Fruit fly (Drosophila melanogaster) whole organism, embryonic: Measurements from ENCODE around the gene CG31680.

Experiments
- Atf6 ChIP-seq: fragments of 200-800 bp; sonication (Bioruptor generic); IDR thresholded peaks from 2 replicates; pipeline ENCODE4 v1.3.6; 2022; ENCODE audit warnings: missing biosample characterization, missing genetic modification characterization
- CG10565 ChIP-seq: fragments of 200-800 bp; sonication (Bioruptor generic); optimal IDR thresholded peaks from 3 replicates; lab custom pipeline; 2016; ENCODE audit warnings: missing biosample characterization, mild to moderate bottlenecking, missing genetic modification characterization
- CG12155 ChIP-seq: fragments of 200-800 bp; sonication (Bioruptor generic); optimal IDR thresholded peaks from 3 replicates; lab custom pipeline; 2016; ENCODE audit warnings: missing biosample characterization, missing genetic modification characterization
- CG12769 ChIP-seq: fragments of 200-800 bp; sonication (Bioruptor generic); optimal IDR thresholded peaks from 2 replicates; lab custom pipeline; 2019; ENCODE audit warnings: missing biosample characterization, mild to moderate bottlenecking, missing genetic modification characterization, moderate library complexity
- CG12942 ChIP-seq: fragments of 200-800 bp; sonication (Bioruptor generic); optimal IDR thresholded peaks from 3 replicates; lab custom pipeline; 2016; ENCODE audit warnings: missing biosample characterization, missing genetic modification characterization
- CG15514 ChIP-seq: fragments of 200-800 bp; sonication (Bioruptor generic); optimal IDR thresholded peaks from 3 replicates; lab custom pipeline; 2017; ENCODE audit warnings: missing biosample characterization, missing genetic modification characterization, mild to moderate bottlenecking, moderate library complexity, missing genetic modification reagents
- CG1603 ChIP-seq: fragments of 200-800 bp; sonication (Bioruptor generic); optimal IDR thresholded peaks from 2 replicates; lab custom pipeline; 2019; ENCODE audit warnings: missing biosample characterization, mild to moderate bottlenecking, missing genetic modification characterization, moderate library complexity
- CG1832 ChIP-seq: fragments of 200-800 bp; sonication (Bioruptor generic); optimal IDR thresholded peaks from 2 replicates; lab custom pipeline; 2017; ENCODE audit warnings: missing biosample characterization, mild to moderate bottlenecking, missing genetic modification characterization, inconsistent platforms
- CG2120 ChIP-seq: fragments of 200-800 bp; sonication (Bioruptor generic); optimal IDR thresholded peaks from 3 replicates; lab custom pipeline; 2016; ENCODE audit warnings: missing biosample characterization, missing genetic modification characterization
- CG2875 ChIP-seq: fragments of 200-800 bp; sonication (Bioruptor generic); optimal IDR thresholded peaks from 2 replicates; lab custom pipeline; 2017; ENCODE audit warnings: missing biosample characterization, mild to moderate bottlenecking, missing genetic modification characterization, missing genetic modification reagents
- CG30431 ChIP-seq: fragments of 200-800 bp; sonication (Bioruptor generic); optimal IDR thresholded peaks from 2 replicates; lab custom pipeline; 2017; ENCODE audit warnings: missing biosample characterization, missing genetic modification characterization
- CG3065 ChIP-seq: fragments of 200-800 bp; sonication (Bioruptor generic); optimal IDR thresholded peaks from 2 replicates; lab custom pipeline; 2016; ENCODE audit warnings: missing biosample characterization, missing genetic modification characterization
- CG32772 ChIP-seq: fragments of 200-800 bp; sonication (Bioruptor generic); IDR thresholded peaks from 2 replicates; pipeline ENCODE4 v1.3.6; 2022; ENCODE audit warnings: missing biosample characterization, missing genetic modification characterization
- CG34376 ChIP-seq: fragments of 200-800 bp; sonication (Bioruptor generic); optimal IDR thresholded peaks from 2 replicates; lab custom pipeline; 2018; ENCODE audit warnings: missing biosample characterization, mild to moderate bottlenecking, missing genetic modification characterization
- CG3995 ChIP-seq: fragments of 200-800 bp; sonication (Bioruptor generic); optimal IDR thresholded peaks from 3 replicates; lab custom pipeline; 2016; ENCODE audit warnings: missing biosample characterization, missing genetic modification characterization
- CG4328 ChIP-seq: fragments of 200-800 bp; sonication (Bioruptor generic); optimal IDR thresholded peaks from 3 replicates; lab custom pipeline; 2017; ENCODE audit warnings: missing biosample characterization, missing genetic modification reagents, missing genetic modification characterization
- CG4730 ChIP-seq: fragments of 200-800 bp; sonication (Bioruptor generic); IDR thresholded peaks from 2 replicates; pipeline ENCODE4 v1.3.6; 2022; ENCODE audit warnings: missing biosample characterization, missing genetic modification characterization
- CG7357 ChIP-seq: fragments of 200-800 bp; sonication (Bioruptor generic); IDR thresholded peaks from 3 replicates; pipeline ENCODE4 v1.3.6; 2022; ENCODE audit warnings: missing biosample characterization, missing genetic modification characterization
- CoRest ChIP-seq: fragments of 200-800 bp; sonication (Bioruptor generic); optimal IDR thresholded peaks from 3 replicates; lab custom pipeline; 2018; ENCODE audit warnings: missing biosample characterization, mild to moderate bottlenecking, missing genetic modification characterization, moderate library complexity
- CrebB ChIP-seq: fragments of 200-800 bp; sonication (Bioruptor generic); optimal IDR thresholded peaks from 3 replicates; lab custom pipeline; 2018; ENCODE audit warnings: missing biosample characterization, mild to moderate bottlenecking, missing genetic modification characterization
- Dp ChIP-seq: fragments of 200-800 bp; sonication (Bioruptor generic); optimal IDR thresholded peaks from 2 replicates; lab custom pipeline; 2018; ENCODE audit warnings: missing biosample characterization, mild to moderate bottlenecking, missing genetic modification characterization, moderate library complexity
- Fer2 ChIP-seq: fragments of 200-800 bp; sonication (Bioruptor generic); optimal IDR thresholded peaks from 2 replicates; lab custom pipeline; 2018; ENCODE audit warnings: missing biosample characterization, mild to moderate bottlenecking, missing genetic modification characterization, moderate library complexity
- GATAe ChIP-seq: fragments of 200-800 bp; sonication (Bioruptor generic); conservative IDR thresholded peaks from 2 replicates; pipeline ENCODE4 v1.3.6; 2022; ENCODE audit warnings: missing biosample characterization, missing genetic modification characterization
- Gsc ChIP-seq: fragments of 200-800 bp; sonication (Bioruptor generic); IDR thresholded peaks from 2 replicates; pipeline ENCODE4 v1.3.6; 2022; ENCODE audit warnings: missing biosample characterization, missing genetic modification characterization
- Med ChIP-seq: fragments of 200-800 bp; sonication (Bioruptor generic); peaks from one replicate; lab custom pipeline; 2016; ENCODE audit warnings: missing biosample characterization, missing genetic modification characterization, mild to moderate bottlenecking, inconsistent platforms, moderate library complexity
- TFAM ChIP-seq: fragments of 200-800 bp; sonication (Bioruptor generic); optimal IDR thresholded peaks from 2 replicates; lab custom pipeline; 2017; ENCODE audit warnings: missing biosample characterization, missing genetic modification characterization, inconsistent platforms
- Tbp ChIP-seq: fragments of >200 bp; optimal IDR thresholded peaks from 2 replicates; lab custom pipeline; 2018; ENCODE audit warnings: missing biosample characterization, missing genetic modification characterization
- YL-1 ChIP-seq: fragments of 200-800 bp; sonication (Bioruptor generic); optimal IDR thresholded peaks from 3 replicates; lab custom pipeline; 2017; ENCODE audit warnings: missing biosample characterization, mild to moderate bottlenecking, missing genetic modification characterization
- al ChIP-seq: fragments of 200-800 bp; sonication (Bioruptor generic); IDR thresholded peaks from 2 replicates; pipeline ENCODE4 v1.3.6; 2022; ENCODE audit warnings: missing biosample characterization, missing genetic modification characterization
- bcd ChIP-seq: fragments of 200-800 bp; sonication (Bioruptor generic); optimal IDR thresholded peaks from 2 replicates; lab custom pipeline; 2017; ENCODE audit warnings: missing biosample characterization, mild to moderate bottlenecking, missing genetic modification characterization
- bigmax ChIP-seq: fragments of 200-800 bp; sonication (Bioruptor generic); optimal IDR thresholded peaks from 2 replicates; lab custom pipeline; 2018; ENCODE audit warnings: missing biosample characterization, mild to moderate bottlenecking, missing genetic modification characterization
- bsh ChIP-seq, 2 experiments: fragments of 200-800 bp; sonication (Bioruptor generic); optimal IDR thresholded peaks; 2 replicates each; lab custom pipeline; 2017 to 2018; ENCODE audit warnings: mild to moderate bottlenecking in 2 of 2, missing biosample characterization in 2 of 2, missing genetic modification characterization in 2 of 2, moderate library complexity in 1 of 2
- cas ChIP-seq: fragments of 200-800 bp; sonication (Bioruptor generic); IDR thresholded peaks from 2 replicates; pipeline ENCODE4 v1.3.6; 2022; ENCODE audit warnings: missing biosample characterization, missing genetic modification characterization
- dimm ChIP-seq: fragments of 200-800 bp; sonication (Bioruptor generic); IDR thresholded peaks from 2 replicates; pipeline ENCODE4 v1.3.6; 2022; ENCODE audit warnings: missing biosample characterization, missing genetic modification characterization
- dm ChIP-seq: fragments of 200-800 bp; sonication (Bioruptor generic); optimal IDR thresholded peaks from 3 replicates; lab custom pipeline; 2016; ENCODE audit warnings: missing biosample characterization, missing genetic modification characterization
- fd102C ChIP-seq: fragments of 200-800 bp; sonication (Bioruptor generic); optimal IDR thresholded peaks from 2 replicates; lab custom pipeline; 2018; ENCODE audit warnings: missing biosample characterization, mild to moderate bottlenecking, missing genetic modification characterization, moderate library complexity
- hb ChIP-seq: fragments of 200-800 bp; sonication (Bioruptor generic); IDR thresholded peaks from 3 replicates; pipeline ENCODE4 v1.3.6; 2022; ENCODE audit warnings: missing biosample characterization, missing genetic modification characterization; ENCODE audit not compliant: partially characterized antibody
- jigr1 ChIP-seq: fragments of 200-800 bp; sonication (Bioruptor generic); IDR thresholded peaks from 3 replicates; pipeline ENCODE4 v1.3.6; 2022; ENCODE audit warnings: missing biosample characterization, missing genetic modification characterization
- maf-S ChIP-seq: fragments of 200-800 bp; sonication (Bioruptor generic); optimal IDR thresholded peaks from 2 replicates; lab custom pipeline; 2016; ENCODE audit warnings: missing biosample characterization, missing genetic modification characterization
- org-1 ChIP-seq: fragments of 200-800 bp; sonication (Bioruptor generic); optimal IDR thresholded peaks from 2 replicates; lab custom pipeline; 2017; ENCODE audit warnings: missing biosample characterization, missing genetic modification characterization
- pan ChIP-seq, 4 experiments: fragments of >200 bp in 3 of 4; fragments of 200-800 bp in 1 of 4; sonication (Bioruptor generic) in 1 of 4; optimal IDR thresholded peaks in 3 of 4; IDR thresholded peaks in 1 of 4; 2 replicates each; pipeline versions ENCODE4 v1.3.6 to Lab custom; 2017 to 2022; ENCODE audit warnings: missing biosample characterization in 2 of 4, missing genetic modification characterization in 2 of 4, mixed read lengths in 1 of 4
- pb ChIP-seq: fragments of 200-800 bp; sonication (Bioruptor generic); optimal IDR thresholded peaks from 3 replicates; lab custom pipeline; 2016; ENCODE audit warnings: missing biosample characterization, missing genetic modification characterization
- pfk ChIP-seq: fragments of 200-800 bp; sonication (Bioruptor generic); optimal IDR thresholded peaks from 2 replicates; lab custom pipeline; 2018; ENCODE audit warnings: missing biosample characterization, mild to moderate bottlenecking, missing genetic modification characterization, moderate library complexity
- pnt ChIP-seq: fragments of 200-800 bp; sonication (Bioruptor generic); optimal IDR thresholded peaks from 3 replicates; lab custom pipeline; 2016; ENCODE audit warnings: missing biosample characterization, missing genetic modification characterization
- row ChIP-seq: fragments of 200-800 bp; sonication (Bioruptor generic); IDR thresholded peaks from 3 replicates; pipeline ENCODE4 v1.3.6; 2022; ENCODE audit warnings: missing biosample characterization, missing genetic modification characterization
- run ChIP-seq: fragments of 200-800 bp; sonication (Bioruptor generic); optimal IDR thresholded peaks from 3 replicates; lab custom pipeline; 2018; ENCODE audit warnings: missing biosample characterization, mild to moderate bottlenecking, missing genetic modification characterization
- sug ChIP-seq: fragments of 200-800 bp; optimal IDR thresholded peaks from 2 replicates; lab custom pipeline; 2019; ENCODE audit warnings: missing biosample characterization, mild to moderate bottlenecking, missing genetic modification characterization, moderate library complexity
- yki ChIP-seq: fragments of >200 bp; optimal IDR thresholded peaks from 3 replicates; lab custom pipeline; 2018
- zen ChIP-seq: fragments of 200-800 bp; sonication (Bioruptor generic); optimal IDR thresholded peaks from 3 replicates; lab custom pipeline; 2018; ENCODE audit warnings: missing biosample characterization, mild to moderate bottlenecking, missing genetic modification characterization, moderate library complexity
- zf30C ChIP-seq: fragments of 200-800 bp; sonication (Bioruptor generic); optimal IDR thresholded peaks from 3 replicates; lab custom pipeline; 2018; ENCODE audit warnings: missing biosample characterization, mild to moderate bottlenecking, missing genetic modification characterization
- zfh2 ChIP-seq: fragments of 200-800 bp; sonication (Bioruptor generic); optimal IDR thresholded peaks from 2 replicates; lab custom pipeline; 2016; ENCODE audit warnings: missing biosample characterization, missing genetic modification characterization

CG31680 gene

DNA sequence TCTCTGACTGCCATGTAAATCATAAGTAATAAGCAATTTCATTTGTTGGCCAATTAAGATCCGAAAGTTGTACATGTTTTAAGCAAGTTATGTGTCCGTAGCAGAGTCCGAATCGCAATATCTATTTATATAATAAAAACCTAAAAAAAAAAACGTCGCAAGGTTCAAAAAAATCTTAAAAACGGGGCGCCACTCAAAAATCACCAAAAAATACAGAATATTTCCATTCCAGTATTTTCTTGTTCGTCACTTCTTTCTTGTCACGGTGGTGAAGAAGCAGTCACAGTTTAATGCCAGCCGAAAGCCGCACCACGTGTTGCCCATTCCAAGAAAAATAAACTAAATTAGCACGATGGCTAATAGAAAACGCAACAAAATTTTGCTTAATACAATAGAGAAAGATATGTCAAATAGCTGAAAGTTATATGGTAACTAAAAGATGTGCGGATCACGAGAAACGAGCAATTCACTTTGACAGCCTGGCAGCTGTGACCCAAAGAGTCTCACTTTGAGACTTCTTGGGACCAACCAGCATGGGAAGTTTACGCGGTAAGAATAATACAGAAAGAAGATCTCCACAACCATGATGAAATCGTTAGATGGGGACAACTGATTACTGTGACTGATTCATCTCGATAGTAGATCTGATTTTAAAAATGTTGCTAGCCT lies 7.5 kb downstream of the CG31680 start (continued):
- TF ChIP-seq YL-1 (peak; percentile 63), CG15514 (peak; percentile 32), pfk (GFP tag; lab: Kevin White, UChicago) (no peak), CG30431 (GFP tag; lab: Kevin White, UChicago) (no peak), jigr1 (GFP tag; lab: Robert Waterston, UW) (no peak), maf-S (GFP tag; lab: Kevin White, UChicago) (no peak), CG12155 (GFP tag; lab: Kevin White, UChicago) (peak; percentile 14), Dp (GFP tag; lab: Kevin White, UChicago) (peak; percentile 65), al (no peak), CG4730 (GFP tag; lab: Robert Waterston, UW) (no peak), TFAM (no peak), pan (optimal IDR thresholded peaks at IDR 0.05; lab: Kevin White, UChicago) (no peak), pan (GFP tag; optimal IDR thresholded peaks at IDR 0.05 in 1 of 2, IDR thresholded peaks at IDR 0.05 in 1 of 2) (no peak), bigmax (GFP tag; lab: Kevin White, UChicago) (peak; percentile 0), zfh2 (GFP tag; lab: Kevin White, UChicago) (no peak), CG7357 (GFP tag; lab: Robert Waterston, UW) (no peak), Fer2 (tag; lab: Kevin White, UChicago) (no peak), dm (peak; percentile 96), Tbp (GFP tag; lab: Kevin White, UChicago) (no peak), Med (GFP tag; lab: Kevin White, UChicago) (peak; percentile 82), CG3995 (GFP tag; lab: Kevin White, UChicago) (peak; percentile 99), run (tag; lab: Kevin White, UChicago) (no peak), CrebB (tag; lab: Kevin White, UChicago) (no peak), bcd (GFP tag; lab: Kevin White, UChicago) (no peak), CoRest (tag; lab: Kevin White, UChicago) (peak; percentile 21), row (no peak), pb (no peak), CG10565 (GFP tag; lab: Kevin White, UChicago) (no peak), sug (tag; lab: Kevin White, UChicago) (peak; percentile 15), CG2120 (no peak), bsh (GFP tag; optimal IDR thresholded peaks at IDR 0.05; lab: Kevin White, UChicago) (no peak), GATAe (GFP tag; lab: Robert Waterston, UW) (no peak), org-1 (GFP tag; lab: Kevin White, UChicago) (no peak), Atf6 (GFP tag; lab: Robert Waterston, UW) (no peak), CG32772 (GFP tag; lab: Robert Waterston, UW) (no peak), zf30C (GFP tag; lab: Kevin White, UChicago) (peak; percentile 44), yki (lab: Kevin White, UChicago) (no peak), CG34376 (GFP tag; lab: Kevin White, UChicago) (no peak), cas (GFP tag; lab: Robert Waterston, UW) (no peak), CG12942 (GFP tag; lab: Kevin White, UChicago) (no peak), CG2875 (GFP tag; lab: Kevin White, UChicago) (no peak), hb (GFP tag; lab: Robert Waterston, UW) (no peak), dimm (GFP tag; lab: Robert Waterston, UW) (no peak), CG1603 (tag; lab: Kevin White, UChicago) (peak; percentile 42), CG1832 (GFP tag; lab: Kevin White, UChicago) (no peak), Gsc (GFP tag; lab: Robert Waterston, UW) (no peak), zen (tag; lab: Kevin White, UChicago) (peak; percentile 43), CG3065 (GFP tag; lab: Kevin White, UChicago) (no peak), CG4328 (GFP tag; lab: Kevin White, UChicago) (no peak), pnt (GFP tag; lab: Kevin White, UChicago) (no peak), fd102C (GFP tag; lab: Kevin White, UChicago) (no peak), CG12769 (no peak)
